Worm (Caenorhabditis elegans) whole organism, mixed stage, embryonic: ENCODE results near the gene gpa-1.

Experiments
- M03D4.4 ChIP-seq: sonication (generic microtip); optimal IDR thresholded peaks from 2 replicates; lab custom pipeline; 2017; ENCODE audit warnings: mild to moderate bottlenecking, missing genetic modification characterization, missing compliant biosample characterization
- blmp-1 ChIP-seq: fragments of 150-350 bp; optimal IDR thresholded peaks from 2 replicates; lab custom pipeline; 2014; ENCODE audit warnings: missing biosample characterization, missing genetic modification characterization
- ceh-39 ChIP-seq: fragments of 150-350 bp; optimal IDR thresholded peaks from 2 replicates; lab custom pipeline; 2014; ENCODE audit warnings: missing biosample characterization, missing genetic modification characterization
- ceh-43 ChIP-seq: fragments of 200-800 bp; sonication (Bioruptor generic); optimal IDR thresholded peaks from 2 replicates; lab custom pipeline; 2018; ENCODE audit warnings: mild to moderate bottlenecking, missing genetic modification characterization, moderate library complexity, missing compliant biosample characterization
- ceh-83 ChIP-seq: fragments of 200-800 bp; sonication (Bioruptor generic); optimal IDR thresholded peaks from 2 replicates; lab custom pipeline; 2018; ENCODE audit warnings: mild to moderate bottlenecking, missing genetic modification characterization, missing compliant biosample characterization
- ces-1 ChIP-seq: fragments of 150-350 bp; optimal IDR thresholded peaks from 2 replicates; lab custom pipeline; 2014; ENCODE audit warnings: missing biosample characterization, missing genetic modification reagents, missing genetic modification characterization
- cnd-1 ChIP-seq: fragments of 200-800 bp; sonication (Bioruptor generic); optimal IDR thresholded peaks from 2 replicates; lab custom pipeline; 2018; ENCODE audit warnings: mild to moderate bottlenecking, missing genetic modification characterization, missing compliant biosample characterization
- drap-1 ChIP-seq: fragments of 200-800 bp; sonication (Bioruptor generic); optimal IDR thresholded peaks from 3 replicates; lab custom pipeline; 2018; ENCODE audit warnings: mild to moderate bottlenecking, missing genetic modification characterization, missing compliant biosample characterization
- elt-1 ChIP-seq: sonication (generic microtip); optimal IDR thresholded peaks from 2 replicates; lab custom pipeline; 2017; ENCODE audit warnings: missing genetic modification characterization, mild to moderate bottlenecking, missing compliant biosample characterization, antibody characterized with exemption, moderate library complexity, borderline replicate concordance; ENCODE audit not compliant: insufficient read depth
- elt-3 ChIP-seq: fragments of 150-350 bp; optimal IDR thresholded peaks from 2 replicates; lab custom pipeline; 2014; ENCODE audit warnings: missing biosample characterization, missing genetic modification characterization
- flh-1 ChIP-seq: fragments of 200-800 bp; sonication (Bioruptor generic); optimal IDR thresholded peaks from 2 replicates; lab custom pipeline; 2018; ENCODE audit warnings: mild to moderate bottlenecking, missing genetic modification characterization, moderate library complexity, missing compliant biosample characterization
- ham-2 ChIP-seq: fragments of 200-800 bp; sonication (Bioruptor generic); optimal IDR thresholded peaks from 2 replicates; lab custom pipeline; 2018; ENCODE audit warnings: mild to moderate bottlenecking, missing genetic modification characterization, missing compliant biosample characterization
- hlh-1 ChIP-seq: fragments of 150-350 bp; optimal IDR thresholded peaks from 2 replicates; lab custom pipeline; 2014; ENCODE audit warnings: missing biosample characterization, missing genetic modification reagents, missing genetic modification characterization
- lin-13 ChIP-seq: fragments of 150-350 bp; optimal IDR thresholded peaks from 2 replicates; lab custom pipeline; 2014; ENCODE audit warnings: missing biosample characterization, missing genetic modification characterization
- lin-32 ChIP-seq: fragments of 200-800 bp; sonication (Bioruptor generic); optimal IDR thresholded peaks from 2 replicates; lab custom pipeline; 2018; ENCODE audit warnings: mild to moderate bottlenecking, missing genetic modification characterization, missing compliant biosample characterization
- lsy-2 ChIP-seq: fragments of 150-350 bp; optimal IDR thresholded peaks from 2 replicates; lab custom pipeline; 2014; ENCODE audit warnings: missing biosample characterization, missing genetic modification characterization
- mep-1 ChIP-seq: fragments of 150-350 bp; optimal IDR thresholded peaks from 2 replicates; lab custom pipeline; 2017; ENCODE audit warnings: missing biosample characterization, missing genetic modification reagents, missing genetic modification characterization, inconsistent platforms
- nhr-12 ChIP-seq: fragments of 150-350 bp; optimal IDR thresholded peaks from 2 replicates; lab custom pipeline; 2014; ENCODE audit warnings: missing biosample characterization, missing genetic modification characterization
- nhr-2 ChIP-seq: fragments of 150-350 bp; optimal IDR thresholded peaks from 2 replicates; lab custom pipeline; 2014; ENCODE audit warnings: missing biosample characterization, missing genetic modification characterization
- nhr-76 ChIP-seq: sonication (generic microtip); optimal IDR thresholded peaks from 2 replicates; lab custom pipeline; 2017; ENCODE audit warnings: missing biosample characterization, missing genetic modification characterization
- pha-4 ChIP-seq: fragments of 150-350 bp; optimal IDR thresholded peaks from 2 replicates; lab custom pipeline; 2018; ENCODE audit warnings: missing biosample characterization, missing genetic modification reagents, missing genetic modification characterization
- sem-2 ChIP-seq: fragments of 200-800 bp; sonication (Bioruptor generic); optimal IDR thresholded peaks from 2 replicates; lab custom pipeline; 2018; ENCODE audit warnings: mild to moderate bottlenecking, missing genetic modification characterization, missing compliant biosample characterization
- snpc-4 ChIP-seq: fragments of 150-350 bp; optimal IDR thresholded peaks from 2 replicates; lab custom pipeline; 2014; ENCODE audit warnings: missing biosample characterization, missing genetic modification characterization
- sptf-1 ChIP-seq: sonication (generic microtip); optimal IDR thresholded peaks from 2 replicates; lab custom pipeline; 2017; ENCODE audit warnings: mild to moderate bottlenecking, missing genetic modification characterization, moderate library complexity, missing compliant biosample characterization
- tbx-8 ChIP-seq: fragments of 200-800 bp; sonication (Bioruptor generic); optimal IDR thresholded peaks from 2 replicates; lab custom pipeline; 2018; ENCODE audit warnings: mild to moderate bottlenecking, missing genetic modification characterization, moderate library complexity, missing compliant biosample characterization
- unc-39 ChIP-seq: fragments of 150-350 bp; optimal IDR thresholded peaks from 2 replicates; lab custom pipeline; 2014; ENCODE audit warnings: missing biosample characterization, missing genetic modification characterization
- unc-62 ChIP-seq: fragments of 150-350 bp; optimal IDR thresholded peaks from 2 replicates; lab custom pipeline; 2014; ENCODE audit warnings: missing biosample characterization, missing genetic modification reagents, missing genetic modification characterization
- zip-8 ChIP-seq: fragments of 150-350 bp; optimal IDR thresholded peaks from 2 replicates; lab custom pipeline; 2014; ENCODE audit warnings: missing biosample characterization, missing genetic modification characterization
- ztf-11 ChIP-seq: fragments of 150-350 bp; optimal IDR thresholded peaks from 2 replicates; lab custom pipeline; 2014; ENCODE audit warnings: missing biosample characterization, missing genetic modification characterization

The gpa-1 gene

ce11 chrV:11170564-11171329 lies 6.7 kb downstream of the gpa-1 start:
- no peak for TF ChIP-seq ztf-11
- no peak for TF ChIP-seq pha-4 (tag; lab: Kevin White, UChicago)
- TF ChIP-seq cnd-1 (tag; lab: Kevin White, UChicago): no peak
- TF ChIP-seq mep-1: no peak
- no peak for TF ChIP-seq nhr-76 (tag; lab: Kevin White, UChicago)
- TF ChIP-seq unc-62 (GFP tag; lab: Kevin White, UChicago): no peak
- TF ChIP-seq sptf-1: no peak
- no peak for TF ChIP-seq snpc-4 (tag; lab: Kevin White, UChicago)

DNA sequence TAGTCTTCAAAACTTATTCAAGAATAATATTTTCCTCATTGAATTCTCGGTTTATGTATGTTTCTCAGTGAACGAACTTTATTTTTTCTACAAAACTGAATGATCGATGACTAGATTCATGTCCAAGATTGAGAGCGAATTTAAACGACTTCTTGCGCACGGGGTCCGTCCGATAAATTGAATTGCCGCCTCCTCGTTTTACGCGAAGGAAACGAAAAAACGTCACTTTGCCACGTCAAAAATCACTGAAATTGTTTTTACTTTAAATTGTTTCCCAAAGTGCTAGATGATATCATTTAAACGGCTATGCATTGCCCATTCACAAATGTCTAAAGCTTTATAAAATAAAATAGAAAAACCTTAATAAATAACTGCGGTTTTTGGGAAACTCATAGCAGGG lies 9.7 kb downstream of the gpa-1 start:
- no peak for TF ChIP-seq ham-2
- no peak for TF ChIP-seq ceh-39 (tag; lab: Kevin White, UChicago)
- no peak for TF ChIP-seq sptf-1
- no peak for TF ChIP-seq ceh-43 (GFP tag; lab: Kevin White, UChicago)
- TF ChIP-seq, all 35 proteins: peak for 0

DNA sequence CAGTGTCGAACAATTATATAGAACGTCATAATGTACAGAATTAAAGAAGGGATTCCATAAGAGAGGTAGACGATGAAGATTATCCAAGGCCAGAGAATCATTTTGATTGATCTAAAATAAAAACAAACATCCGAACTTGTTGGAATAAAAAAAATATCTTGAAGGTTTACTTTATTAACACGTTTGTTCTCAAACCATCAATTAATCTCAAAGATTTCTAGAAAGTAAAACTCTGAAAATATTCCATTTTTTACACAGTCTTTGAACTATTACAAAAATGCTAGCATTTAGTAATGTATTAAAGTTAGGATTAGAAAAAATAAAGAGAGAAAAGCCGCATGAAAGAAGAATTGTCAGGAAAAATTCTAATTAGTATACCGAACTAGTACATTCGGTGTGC lies 13.0 kb downstream of the gpa-1 start, which contains the start of gene srg-40:
srg-40 (minus strand) TSS at position 101 of the 400 bp plus-strand sequence.
- TF ChIP-seq blmp-1 (tag; lab: Kevin White, UChicago) (no peak), tbx-8 (no peak), nhr-76 (tag; lab: Kevin White, UChicago) (no peak), lin-13 (tag; lab: Kevin White, UChicago) (no peak), sptf-1 (no peak), lin-32 (GFP tag; lab: Kevin White, UChicago) (no peak), lsy-2 (tag; lab: Kevin White, UChicago) (no peak), sem-2 (no peak), nhr-12 (tag; lab: Kevin White, UChicago) (no peak), ztf-11 (no peak), pha-4 (tag; lab: Kevin White, UChicago) (no peak), ham-2 (no peak), unc-39 (tag; lab: Kevin White, UChicago) (no peak), cnd-1 (tag; lab: Kevin White, UChicago) (no peak)

DNA sequence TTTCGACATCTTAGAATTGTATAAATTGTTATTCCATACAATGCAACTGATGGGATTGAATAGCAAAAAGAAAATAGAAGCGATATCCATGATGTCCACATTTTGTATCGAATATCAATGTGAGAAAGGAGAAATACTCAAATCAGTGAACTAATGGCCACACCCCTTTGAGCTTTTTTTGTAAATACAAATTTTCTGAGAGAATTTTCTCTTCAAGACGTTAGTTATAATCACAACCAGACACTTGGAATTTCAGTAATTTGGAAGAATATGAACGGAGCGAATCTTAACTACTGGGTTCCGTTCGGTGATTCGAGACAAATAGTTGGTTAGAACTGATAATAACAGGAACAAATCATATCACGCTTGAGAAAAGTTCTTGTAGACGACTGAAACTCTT lies 15.7 kb downstream of the gpa-1 start, which contains the start of gene srg-41:
srg-41 (minus strand) TSS at position 101 of the 400 bp plus-strand sequence.
- TF ChIP-seq unc-62 (GFP tag; lab: Kevin White, UChicago) (no peak), lin-13 (tag; lab: Kevin White, UChicago) (no peak), nhr-2 (no peak), flh-1 (GFP tag; lab: Kevin White, UChicago) (no peak), pha-4 (tag; lab: Kevin White, UChicago) (no peak), hlh-1 (tag; lab: Kevin White, UChicago) (no peak), nhr-76 (tag; lab: Kevin White, UChicago) (no peak), zip-8 (tag; lab: Kevin White, UChicago) (no peak), ham-2 (no peak), ceh-83 (GFP tag; lab: Kevin White, UChicago) (no peak), blmp-1 (tag; lab: Kevin White, UChicago) (no peak), ces-1 (no peak), cnd-1 (tag; lab: Kevin White, UChicago) (no peak), elt-3 (no peak)

DNA sequence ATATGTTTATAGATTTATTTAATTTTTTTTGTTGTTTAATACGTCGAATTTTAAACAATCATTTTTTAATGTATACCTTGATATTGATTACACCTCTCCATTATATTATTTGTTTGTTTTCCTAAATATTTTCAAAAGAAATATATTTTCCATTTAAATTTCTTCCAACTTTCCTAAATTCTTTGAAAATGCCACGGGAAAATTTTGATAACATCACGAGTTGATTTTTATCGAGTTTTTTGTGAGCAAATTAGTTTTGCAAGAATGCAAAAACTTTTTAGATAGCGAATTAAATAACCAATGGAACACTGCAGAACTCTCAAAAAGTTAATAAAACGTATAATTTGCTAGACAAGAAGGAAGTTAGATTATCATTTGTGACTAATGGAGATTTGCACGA lies 19.5 kb downstream of the gpa-1 start, which contains the start of gene srg-42:
srg-42 (minus strand) TSS at position 101 of the 400 bp plus-strand sequence.
- no peak for TF ChIP-seq flh-1 (GFP tag; lab: Kevin White, UChicago)
- no peak for TF ChIP-seq M03D4.4 (tag; lab: Kevin White, UChicago)
- TF ChIP-seq elt-1 (tag; lab: Kevin White, UChicago): no peak
- TF ChIP-seq unc-39 (tag; lab: Kevin White, UChicago): no peak
- TF ChIP-seq nhr-76 (tag; lab: Kevin White, UChicago): no peak
- no peak for TF ChIP-seq lsy-2 (tag; lab: Kevin White, UChicago)
- no peak for TF ChIP-seq ham-2
- no peak for TF ChIP-seq sptf-1
- no peak for TF ChIP-seq hlh-1 (tag; lab: Kevin White, UChicago)
- no peak for TF ChIP-seq ceh-39 (tag; lab: Kevin White, UChicago)
- TF ChIP-seq drap-1 (GFP tag; lab: Kevin White, UChicago): no peak
- TF ChIP-seq, all 35 proteins: peak for 0
